Worm (Caenorhabditis elegans) whole organism, L4/young adult: ENCODE data around the gene twk-7.

Source experiments
- W03F9.2 ChIP-seq: fragments of 150-350 bp; optimal IDR thresholded peaks from 2 replicates; lab custom pipeline; 2014; ENCODE audit warnings: missing biosample characterization, missing genetic modification characterization
- dao-5 ChIP-seq: sonication (generic microtip); optimal IDR thresholded peaks from 2 replicates; lab custom pipeline; 2016; ENCODE audit warnings: missing genotype, missing genetic modification characterization, moderate library complexity, missing compliant biosample characterization
- him-1 ChIP-seq: sonication (generic microtip); optimal IDR thresholded peaks from 2 replicates; lab custom pipeline; 2016; ENCODE audit warnings: missing genotype, missing genetic modification reagents, missing genetic modification characterization, missing compliant biosample characterization

- TF ChIP-seq W03F9.2 (tag; lab: Kevin White, UChicago): no peak
- no peak for TF ChIP-seq him-1 (tag; lab: Kevin White, UChicago)
- no peak for TF ChIP-seq dao-5 (tag; lab: Kevin White, UChicago)
These were observed 32.3 kb downstream of the twk-7 start for ce11 chrIII:8611282-8611681.
